Worm (Caenorhabditis elegans) whole organism, L1 larva: ENCODE data around the gene rpn-11.

Experiments used
- ceh-82 ChIP-seq, 3 experiments: fragments of 150-350 bp in 1 of 3; sonication (generic microtip) in 2 of 3; optimal IDR thresholded peaks; 2 replicates each; lab custom pipeline; 2014 to 2017; ENCODE audit warnings: missing biosample characterization in 3 of 3, missing genetic modification characterization in 3 of 3
- irx-1 ChIP-seq: sonication (generic microtip); optimal IDR thresholded peaks from 2 replicates; lab custom pipeline; 2016; ENCODE audit warnings: missing genetic modification characterization, missing compliant biosample characterization
- lin-13 ChIP-seq: fragments of 150-350 bp; optimal IDR thresholded peaks from 2 replicates; lab custom pipeline; 2014; ENCODE audit warnings: missing biosample characterization, missing genetic modification reagents, missing genetic modification characterization
- lin-39 ChIP-seq: fragments of 150-350 bp; optimal IDR thresholded peaks from 2 replicates; lab custom pipeline; 2014; ENCODE audit warnings: missing biosample characterization, missing genetic modification reagents, missing genetic modification characterization
- nhr-11 ChIP-seq: fragments of 150-350 bp; optimal IDR thresholded peaks from 2 replicates; lab custom pipeline; 2014; ENCODE audit warnings: missing biosample characterization, missing genetic modification characterization
- nhr-90 ChIP-seq: sonication (generic microtip); optimal IDR thresholded peaks from 2 replicates; lab custom pipeline; 2016; ENCODE audit warnings: mild to moderate bottlenecking, missing genetic modification characterization, missing compliant biosample characterization; ENCODE audit not compliant: poor library complexity
- sox-4 ChIP-seq: sonication (generic microtip); optimal IDR thresholded peaks from 2 replicates; lab custom pipeline; 2016; ENCODE audit warnings: missing genetic modification characterization, missing compliant biosample characterization
- sup-37 ChIP-seq: fragments of 200-800 bp; sonication (Bioruptor generic); optimal IDR thresholded peaks from 2 replicates; lab custom pipeline; 2018; ENCODE audit warnings: mild to moderate bottlenecking, missing genetic modification characterization, missing compliant biosample characterization

ce11 chrII:3996005-3996404, 48.3 kb downstream of the rpn-11 start, which contains the start of gene clc-22:
- no peak for TF ChIP-seq irx-1 (tag; lab: Kevin White, UChicago)
- no peak for TF ChIP-seq sox-4
- no peak for TF ChIP-seq nhr-11 (tag; lab: Kevin White, UChicago)
- no peak for TF ChIP-seq lin-39 (tag; lab: Kevin White, UChicago)
- no peak for TF ChIP-seq lin-13 (GFP tag; lab: Kevin White, UChicago)
- TF ChIP-seq sup-37, result no peak
- TF ChIP-seq ceh-82 (tag; optimal IDR thresholded peaks at IDR 0.05; lab: Kevin White, UChicago), result no peak
- TF ChIP-seq nhr-90, result no peak
